Fruit fly (Drosophila melanogaster): Measurements from ENCODE around the gene Blimp-1.

The Blimp-1 gene

dm6 chr3L:5616472-5616871 lies 14.3 kb upstream of the Blimp-1 start:
- no peak for TF ChIP-seq CTCF (optimal IDR thresholded peaks at IDR 0.05)
- TF ChIP-seq CG8478 (optimal IDR thresholded peaks at IDR 0.05): no peak

dm6 chr3L:5617395-5617794 lies 13.4 kb upstream of the Blimp-1 start:
- TF ChIP-seq CG8478 (optimal IDR thresholded peaks at IDR 0.05) (no peak), CTCF (optimal IDR thresholded peaks at IDR 0.05) (no peak)

- TF ChIP-seq CG8478 (optimal IDR thresholded peaks at IDR 0.05): no peak
- no peak for TF ChIP-seq CTCF (optimal IDR thresholded peaks at IDR 0.05)
Measured at dm6 chr3L:5618697-5619096, 12.1 kb upstream of the Blimp-1 start.

dm6 chr3L:5621506-5621905 lies 9.3 kb upstream of the Blimp-1 start:
- TF ChIP-seq CG8478 (optimal IDR thresholded peaks at IDR 0.05) (no peak), CTCF (optimal IDR thresholded peaks at IDR 0.05) (no peak)

DNA sequence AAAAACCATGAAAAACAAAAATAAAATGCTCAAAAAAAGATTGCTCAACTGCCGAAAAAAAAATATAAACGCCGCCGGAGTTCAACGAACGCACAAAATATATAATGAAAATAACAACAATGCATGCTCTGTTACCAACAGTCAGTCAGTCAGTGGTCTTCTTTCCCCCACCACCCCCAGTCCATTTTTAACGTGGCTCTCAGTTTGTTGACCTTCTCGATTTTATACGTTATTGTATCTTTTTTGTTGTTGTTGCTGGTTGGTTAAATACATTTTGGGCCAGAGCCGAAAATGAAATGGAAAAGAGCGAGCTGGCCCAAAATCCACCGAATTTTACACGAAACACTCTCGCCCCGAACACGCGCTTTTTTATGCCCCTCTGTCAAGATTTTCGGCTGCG lies 8.9 kb upstream of the Blimp-1 start:
- TF ChIP-seq CTCF (optimal IDR thresholded peaks at IDR 0.05) (no peak), CG8478 (optimal IDR thresholded peaks at IDR 0.05) (no peak)

dm6 chr3L:5623296-5623695 lies 7.5 kb upstream of the Blimp-1 start:
- TF ChIP-seq CG8478 (optimal IDR thresholded peaks at IDR 0.05) (no peak), CTCF (optimal IDR thresholded peaks at IDR 0.05) (no peak)

DNA sequence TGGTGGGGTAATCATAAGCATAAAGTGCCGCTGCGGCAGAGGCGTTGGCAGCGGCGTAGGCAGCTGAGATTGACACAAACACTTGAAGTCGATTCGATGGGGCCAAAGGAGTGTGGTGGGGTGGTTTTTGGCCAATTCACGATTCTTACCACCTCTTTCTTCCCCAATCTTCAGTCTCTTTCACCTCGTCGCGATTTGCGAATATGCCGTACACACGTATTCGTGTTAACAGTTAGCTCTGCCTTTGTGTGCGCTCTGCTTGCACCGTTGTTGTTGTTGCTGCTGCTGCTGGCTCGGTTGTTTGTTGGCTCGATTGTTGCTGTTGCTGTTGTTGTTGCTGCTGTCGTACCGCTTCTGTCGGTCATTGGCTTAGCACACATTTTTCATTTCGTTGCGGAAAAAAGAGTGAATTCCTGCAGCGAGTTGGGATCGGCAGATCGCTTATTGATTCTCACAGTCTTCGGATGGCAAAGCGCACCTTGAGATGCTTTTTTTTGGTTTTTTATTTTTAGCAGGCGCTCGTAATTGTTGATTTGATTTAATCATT lies 5.6 kb upstream of the Blimp-1 start:
- TF ChIP-seq CG8478 (optimal IDR thresholded peaks at IDR 0.05) (no peak), CTCF (optimal IDR thresholded peaks at IDR 0.05) (no peak)

- no peak for TF ChIP-seq CTCF (optimal IDR thresholded peaks at IDR 0.05)
- TF ChIP-seq CG8478 (optimal IDR thresholded peaks at IDR 0.05): no peak
Measured at dm6 chr3L:5626465-5626864, 4.3 kb upstream of the Blimp-1 start.

dm6 chr3L:5627816-5628215 lies 3.0 kb upstream of the Blimp-1 start:
- TF ChIP-seq CTCF (optimal IDR thresholded peaks at IDR 0.05): no peak
- TF ChIP-seq CG8478 (optimal IDR thresholded peaks at IDR 0.05): no peak

DNA sequence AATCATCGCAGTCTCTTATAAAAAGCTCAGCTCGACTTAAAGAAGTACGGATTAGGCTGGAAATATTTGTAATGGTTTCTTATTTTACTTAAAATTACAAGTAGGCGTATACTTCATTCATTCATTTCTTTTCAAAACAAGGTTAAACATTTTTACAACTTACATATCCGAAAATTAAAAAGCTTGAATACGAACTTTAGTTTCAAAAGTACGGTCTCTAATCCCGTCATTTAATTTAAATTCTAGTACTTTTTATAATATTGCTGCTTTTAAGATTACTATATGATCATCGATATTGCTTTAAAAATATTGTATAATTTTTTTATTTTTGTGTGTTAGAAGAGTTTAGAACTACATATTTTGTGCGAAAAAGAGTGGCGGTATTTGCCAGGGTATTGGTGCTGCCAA lies 603 bp upstream of the Blimp-1 start:
- TF ChIP-seq CG8478 (optimal IDR thresholded peaks at IDR 0.05): no peak
- TF ChIP-seq CTCF (optimal IDR thresholded peaks at IDR 0.05): no peak

DNA sequence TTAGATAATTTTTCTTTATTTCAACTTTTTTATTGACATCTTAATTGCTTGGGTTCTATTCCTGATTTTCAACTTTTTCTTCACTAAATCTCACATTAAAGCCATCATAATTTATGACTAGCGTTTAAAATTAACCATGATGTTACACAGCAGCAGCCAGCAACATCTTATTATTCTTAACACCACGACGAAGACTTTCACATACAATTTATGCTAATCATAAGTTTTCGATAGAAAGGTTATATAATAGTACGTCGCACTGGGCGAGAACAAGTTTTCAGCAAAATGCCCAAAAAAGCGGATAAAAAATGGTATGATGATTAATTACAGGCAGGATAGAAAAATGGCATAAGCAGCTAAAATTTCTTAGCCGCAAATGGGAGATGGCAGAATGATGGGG lies 1.1 kb downstream of the Blimp-1 start:
- no peak for TF ChIP-seq CG8478 (optimal IDR thresholded peaks at IDR 0.05)
- no peak for TF ChIP-seq CTCF (optimal IDR thresholded peaks at IDR 0.05)

DNA sequence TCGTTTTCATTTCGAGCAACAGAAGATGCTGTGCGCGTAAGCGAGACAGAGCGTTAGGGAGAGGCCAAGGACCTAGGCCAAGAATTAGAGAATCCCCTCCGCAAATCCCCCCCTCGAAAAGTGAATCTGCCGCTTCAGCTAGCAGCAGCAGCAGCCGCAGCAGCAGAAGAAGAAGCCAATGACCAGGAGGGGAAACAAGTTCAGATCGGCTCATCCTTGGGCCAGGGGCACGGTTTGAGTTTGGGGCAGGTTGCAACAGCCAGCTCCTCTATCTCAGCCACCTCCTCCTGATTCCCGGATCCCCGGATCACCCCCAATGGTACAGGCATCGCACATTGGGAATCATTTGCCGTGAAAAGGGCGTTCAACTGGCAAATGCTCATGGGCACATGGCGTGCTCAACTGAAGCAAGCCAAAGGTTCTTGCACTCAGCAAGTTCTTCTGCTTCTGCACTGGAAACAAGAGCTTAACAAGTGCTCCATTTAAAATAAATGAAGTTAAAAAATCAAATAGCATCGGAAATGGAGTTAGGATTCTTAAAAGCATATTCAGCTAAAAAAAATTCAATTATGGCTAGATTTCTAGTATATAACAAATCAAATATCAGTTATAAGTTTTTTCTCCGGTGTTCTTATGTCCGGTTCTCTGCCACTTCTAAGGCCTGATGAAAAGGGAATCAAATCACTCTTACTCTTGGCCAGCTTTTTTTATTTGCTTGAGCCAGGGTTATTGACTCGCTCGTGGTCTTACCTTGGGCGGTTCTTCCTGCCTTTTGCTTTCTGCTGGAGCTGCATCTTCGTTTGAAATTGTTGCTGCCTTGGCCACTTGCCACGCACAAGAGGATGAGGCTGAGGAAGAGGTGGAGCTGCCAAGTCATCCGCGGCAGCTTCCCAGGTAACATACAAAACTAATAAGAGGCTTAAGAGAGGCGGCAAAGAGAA lies 2.7 kb downstream of the Blimp-1 start:
- no peak for TF ChIP-seq CTCF (optimal IDR thresholded peaks at IDR 0.05)
- no peak for TF ChIP-seq CG8478 (optimal IDR thresholded peaks at IDR 0.05)

- TF ChIP-seq CG8478 (optimal IDR thresholded peaks at IDR 0.05) (no peak), CTCF (optimal IDR thresholded peaks at IDR 0.05) (no peak)
Measured at dm6 chr3L:5634188-5634894, 3.6 kb downstream of the Blimp-1 start.

DNA sequence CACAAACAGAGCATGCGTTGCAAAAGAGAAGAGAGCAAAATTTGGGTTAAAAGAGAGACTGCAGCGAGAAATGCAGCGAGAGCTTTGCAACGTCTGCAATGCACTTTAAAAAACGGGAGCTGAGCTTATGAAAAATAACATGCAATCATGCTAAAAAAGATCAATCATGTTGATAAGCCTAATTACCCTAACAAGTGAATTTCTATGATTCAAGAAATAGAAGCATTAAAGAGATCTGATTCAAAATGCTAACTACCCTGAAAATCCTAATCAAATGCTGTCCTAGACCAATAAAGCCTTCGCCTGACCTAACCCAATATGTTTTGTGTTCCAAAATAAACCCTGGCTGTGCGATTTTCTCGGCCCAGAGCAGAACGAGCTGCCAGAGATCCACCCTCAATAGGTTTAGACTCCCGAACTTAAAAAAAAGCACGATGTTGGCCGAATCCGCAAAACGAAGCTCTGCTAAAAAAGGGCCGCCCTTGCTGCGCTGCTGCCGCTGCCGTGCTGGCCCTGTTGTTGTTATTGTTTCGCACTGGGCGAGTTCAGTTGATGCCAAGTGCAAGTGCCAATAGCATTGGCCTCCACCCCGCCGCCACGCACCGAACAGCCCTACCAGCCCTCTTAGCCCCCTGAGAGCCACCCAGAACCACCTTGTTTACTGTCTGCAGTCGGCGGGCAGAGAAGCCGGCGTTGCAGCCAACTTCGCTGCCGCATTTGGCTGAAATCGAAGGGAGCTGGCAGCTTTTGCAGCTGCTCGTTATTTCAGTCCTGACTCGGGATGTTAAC lies 4.6 kb downstream of the Blimp-1 start:
- no peak for TF ChIP-seq CG8478 (optimal IDR thresholded peaks at IDR 0.05)

DNA sequence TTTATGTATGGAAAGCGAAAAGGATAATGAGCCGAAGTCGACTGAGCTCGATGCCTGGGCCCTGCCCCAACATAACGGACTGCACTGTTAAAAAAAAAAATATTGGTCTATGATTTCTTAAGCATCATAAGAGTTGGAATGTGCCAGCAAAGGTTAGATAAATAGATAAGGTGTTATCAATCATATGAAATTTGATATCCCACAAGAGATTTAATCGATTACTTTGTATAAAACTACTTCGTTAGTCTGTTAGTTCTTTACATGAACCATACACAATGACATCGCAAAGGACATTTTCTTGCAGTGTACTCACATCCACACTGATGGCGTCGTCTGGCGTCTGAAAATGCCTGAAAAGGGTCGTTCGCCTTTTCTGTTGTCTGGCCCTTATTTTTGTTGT lies 6.7 kb downstream of the Blimp-1 start:
- no peak for TF ChIP-seq CTCF (optimal IDR thresholded peaks at IDR 0.05)
- TF ChIP-seq CG8478 (optimal IDR thresholded peaks at IDR 0.05): no peak
